Worm (Caenorhabditis elegans) whole organism, young adult: Measurements from ENCODE around the gene F38B7.17.
A peak's percentile ranks its signal among the peaks of the same experiment; 100 is the strongest.

Experiments used
- B0035.1 ChIP-seq: sonication (generic microtip); optimal IDR thresholded peaks from 2 replicates; lab custom pipeline; 2016; ENCODE audit warnings: missing genetic modification characterization, mild to moderate bottlenecking, missing compliant biosample characterization, missing genotype, missing genetic modification reagents
- B0261.1 ChIP-seq: sonication (generic microtip); optimal IDR thresholded peaks from 2 replicates; lab custom pipeline; 2016; ENCODE audit warnings: mild to moderate bottlenecking, missing genetic modification characterization, moderate library complexity, missing compliant biosample characterization
- F10E7.11 ChIP-seq: sonication (generic microtip); optimal IDR thresholded peaks from 2 replicates; lab custom pipeline; 2017; ENCODE audit warnings: mild to moderate bottlenecking, missing genetic modification characterization, moderate library complexity, missing compliant biosample characterization
- F23B12.7 ChIP-seq: sonication (generic microtip); optimal IDR thresholded peaks from 2 replicates; lab custom pipeline; 2017; ENCODE audit warnings: missing genetic modification characterization, mild to moderate bottlenecking, missing compliant biosample characterization, antibody characterized with exemption, moderate library complexity; ENCODE audit not compliant: insufficient read depth
- F52B5.7 ChIP-seq: sonication (generic microtip); optimal IDR thresholded peaks from 2 replicates; lab custom pipeline; 2016; ENCODE audit warnings: mild to moderate bottlenecking, missing genetic modification characterization, missing compliant biosample characterization
- F55B11.4 ChIP-seq: sonication (generic microtip); optimal IDR thresholded peaks from 2 replicates; lab custom pipeline; 2016; ENCODE audit warnings: missing compliant biosample characterization, missing genetic modification characterization, borderline replicate concordance; ENCODE audit not compliant: insufficient read depth
- K11D2.4 ChIP-seq: fragments of 200-800 bp; sonication (Bioruptor generic); IDR thresholded peaks from 2 replicates; pipeline ENCODE4 v1.3.6; 2022; ENCODE audit warnings: missing genetic modification reagents, missing genetic modification characterization, missing compliant biosample characterization
- Y53G8AR.9 ChIP-seq: fragments of 200-800 bp; sonication (Bioruptor generic); conservative IDR thresholded peaks from 2 replicates; pipeline ENCODE4 v1.3.6; 2022; ENCODE audit warnings: missing genetic modification reagents, missing genetic modification characterization, missing compliant biosample characterization
- Y95B8A.8 ChIP-seq: fragments of 200-800 bp; sonication (Bioruptor generic); IDR thresholded peaks from 2 replicates; pipeline ENCODE4 v1.3.6; 2022; ENCODE audit warnings: missing genetic modification reagents, missing genetic modification characterization, missing compliant biosample characterization
- ama-1 ChIP-seq, 3 experiments: fragments of 150-350 bp in 1 of 3; sonication (generic microtip) in 2 of 3; optimal IDR thresholded peaks; 2 replicates each; lab custom pipeline; 2014 to 2018; ENCODE audit warnings: missing biosample characterization in 2 of 3, missing genetic modification characterization in 2 of 3, missing genetic modification reagents in 2 of 3
- attf-3 ChIP-seq: fragments of 200-800 bp; sonication (Bioruptor generic); conservative IDR thresholded peaks from 2 replicates; pipeline ENCODE4 v1.3.6; 2022; ENCODE audit warnings: missing genetic modification reagents, missing genetic modification characterization, missing compliant biosample characterization
- attf-5 ChIP-seq: fragments of 200-800 bp; sonication (Bioruptor generic); optimal IDR thresholded peaks from 2 replicates; lab custom pipeline; 2018; ENCODE audit warnings: mild to moderate bottlenecking, missing genetic modification characterization, missing compliant biosample characterization
- attf-6 ChIP-seq: fragments of 200-800 bp; sonication (Bioruptor generic); IDR thresholded peaks from 2 replicates; pipeline ENCODE4 v1.3.6; 2022; ENCODE audit warnings: missing genetic modification reagents, missing genetic modification characterization, missing compliant biosample characterization
- bed-1 ChIP-seq: fragments of 200-800 bp; sonication (Bioruptor generic); IDR thresholded peaks from 2 replicates; pipeline ENCODE4 v1.3.6; 2022; ENCODE audit warnings: missing genetic modification reagents, missing genetic modification characterization, missing compliant biosample characterization
- bed-2 ChIP-seq: fragments of 200-800 bp; sonication (Bioruptor generic); IDR thresholded peaks from 2 replicates; pipeline ENCODE4 v1.3.6; 2022; ENCODE audit warnings: missing genetic modification reagents, missing genetic modification characterization, missing compliant biosample characterization
- ceh-40 ChIP-seq: fragments of 200-800 bp; sonication (Bioruptor generic); IDR thresholded peaks from 2 replicates; pipeline ENCODE4 v1.3.6; 2022; ENCODE audit warnings: missing genetic modification characterization, missing compliant biosample characterization
- ceh-91 ChIP-seq: fragments of 200-800 bp; sonication (Bioruptor generic); IDR thresholded peaks from 2 replicates; pipeline ENCODE4 v1.3.6; 2022; ENCODE audit warnings: missing genetic modification reagents, missing genetic modification characterization, missing compliant biosample characterization
- egl-18 ChIP-seq: fragments of 200-800 bp; sonication (Bioruptor generic); IDR thresholded peaks from 2 replicates; pipeline ENCODE4 v1.3.6; 2022; ENCODE audit warnings: missing genetic modification reagents, missing genetic modification characterization, missing compliant biosample characterization
- egl-44 ChIP-seq: fragments of 200-800 bp; sonication (Bioruptor generic); IDR thresholded peaks from 2 replicates; pipeline ENCODE4 v1.3.6; 2022; ENCODE audit warnings: missing genetic modification reagents, missing genetic modification characterization, missing compliant biosample characterization
- egrh-3 ChIP-seq: fragments of 200-800 bp; sonication (Bioruptor generic); IDR thresholded peaks from 2 replicates; pipeline ENCODE4 v1.3.6; 2022; ENCODE audit warnings: missing genetic modification reagents, missing genetic modification characterization, missing compliant biosample characterization
- ekl-4 ChIP-seq: fragments of 200-800 bp; sonication (Bioruptor generic); IDR thresholded peaks from 2 replicates; pipeline ENCODE4 v1.3.6; 2022; ENCODE audit warnings: missing genetic modification reagents, missing genetic modification characterization, missing compliant biosample characterization
- ets-4 ChIP-seq: fragments of 200-800 bp; sonication (Bioruptor generic); optimal IDR thresholded peaks from 2 replicates; lab custom pipeline; 2018; ENCODE audit warnings: mild to moderate bottlenecking, missing genetic modification characterization, missing compliant biosample characterization
- him-1 ChIP-seq: sonication (generic microtip); optimal IDR thresholded peaks from 2 replicates; lab custom pipeline; 2016; ENCODE audit warnings: missing genotype, missing genetic modification reagents, missing genetic modification characterization, missing compliant biosample characterization
- lag-1 ChIP-seq: fragments of 200-800 bp; sonication (Bioruptor generic); IDR thresholded peaks from 2 replicates; pipeline ENCODE4 v1.3.6; 2022; ENCODE audit warnings: missing genetic modification reagents, missing genetic modification characterization, missing compliant biosample characterization
- lin-26 ChIP-seq: fragments of 200-800 bp; sonication (Bioruptor generic); IDR thresholded peaks from 2 replicates; pipeline ENCODE4 v1.3.6; 2022; ENCODE audit warnings: missing genetic modification reagents, missing genetic modification characterization, missing compliant biosample characterization
- lin-54 ChIP-seq: fragments of 200-800 bp; sonication (Bioruptor generic); optimal IDR thresholded peaks from 2 replicates; lab custom pipeline; 2018; ENCODE audit warnings: mild to moderate bottlenecking, missing genetic modification characterization, missing compliant biosample characterization
- mcd-1 ChIP-seq: fragments of 200-800 bp; sonication (Bioruptor generic); IDR thresholded peaks from 2 replicates; pipeline ENCODE4 v1.3.6; 2022; ENCODE audit warnings: missing genetic modification reagents, missing genetic modification characterization, missing compliant biosample characterization
- nfya-1 ChIP-seq: sonication (generic microtip); optimal IDR thresholded peaks from 2 replicates; lab custom pipeline; 2017; ENCODE audit warnings: antibody characterized with exemption, missing compliant biosample characterization, missing genetic modification characterization, borderline replicate concordance; ENCODE audit not compliant: insufficient read depth
- nhr-27 ChIP-seq: fragments of 200-800 bp; sonication (Bioruptor generic); optimal IDR thresholded peaks from 2 replicates; lab custom pipeline; 2018; ENCODE audit warnings: mild to moderate bottlenecking, missing genetic modification characterization, moderate library complexity, missing compliant biosample characterization
- pbrm-1 ChIP-seq: fragments of 200-800 bp; sonication (Bioruptor generic); IDR thresholded peaks from 2 replicates; pipeline ENCODE4 v1.3.6; 2022; ENCODE audit warnings: missing genetic modification reagents, missing genetic modification characterization, missing compliant biosample characterization
- rec-8 ChIP-seq, 2 experiments: sonication (generic microtip); optimal IDR thresholded peaks; 2 replicates each; lab custom pipeline; 2016; ENCODE audit warnings: mild to moderate bottlenecking in 2 of 2, missing genetic modification characterization in 2 of 2, missing genetic modification reagents in 2 of 2, missing genotype in 2 of 2, missing biosample characterization in 1 of 2, missing compliant biosample characterization in 1 of 2, moderate library complexity in 1 of 2
- rpc-1 ChIP-seq, 2 experiments: fragments of 150-350 bp in 1 of 2; sonication (generic microtip) in 1 of 2; optimal IDR thresholded peaks; 2 replicates each; lab custom pipeline; 2014 to 2018; ENCODE audit warnings: missing biosample characterization in 1 of 2, missing genetic modification characterization in 1 of 2, missing genetic modification reagents in 1 of 2, missing genotype in 1 of 2
- snpc-1.3 ChIP-seq: sonication (generic microtip); optimal IDR thresholded peaks from 2 replicates; lab custom pipeline; 2017; ENCODE audit warnings: missing genetic modification characterization, mild to moderate bottlenecking, missing compliant biosample characterization, antibody characterized with exemption, moderate library complexity, missing genotype, missing genetic modification reagents; ENCODE audit not compliant: insufficient read depth
- snpc-3.4 ChIP-seq: sonication (generic microtip); optimal IDR thresholded peaks from 2 replicates; lab custom pipeline; 2017; ENCODE audit warnings: missing genetic modification characterization, mild to moderate bottlenecking, missing compliant biosample characterization, antibody characterized with exemption, moderate library complexity, missing genotype, missing genetic modification reagents
- tbp1 ChIP-seq: fragments of 200-800 bp; sonication (Bioruptor generic); optimal IDR thresholded peaks from 2 replicates; lab custom pipeline; 2018; ENCODE audit warnings: mild to moderate bottlenecking, missing genetic modification characterization, missing compliant biosample characterization
- tbx-9 ChIP-seq: sonication (generic microtip); optimal IDR thresholded peaks from 2 replicates; lab custom pipeline; 2016; ENCODE audit warnings: borderline replicate concordance, missing genetic modification characterization, inconsistent platforms, missing compliant biosample characterization
- zim-3 ChIP-seq: sonication (generic microtip); optimal IDR thresholded peaks from 2 replicates; lab custom pipeline; 2017; ENCODE audit warnings: mild to moderate bottlenecking, missing genetic modification characterization, moderate library complexity, missing compliant biosample characterization
- ztf-18 ChIP-seq: sonication (generic microtip); optimal IDR thresholded peaks from 2 replicates; lab custom pipeline; 2016; ENCODE audit warnings: missing genotype, mild to moderate bottlenecking, missing genetic modification characterization, missing compliant biosample characterization
- ztf-22 ChIP-seq: fragments of 200-800 bp; sonication (Bioruptor generic); optimal IDR thresholded peaks from 2 replicates; lab custom pipeline; 2018; ENCODE audit warnings: mild to moderate bottlenecking, missing genetic modification characterization, moderate library complexity, missing compliant biosample characterization
- ztf-25 ChIP-seq: fragments of 200-800 bp; sonication (Bioruptor generic); IDR thresholded peaks from 2 replicates; pipeline ENCODE4 v1.3.6; 2022; ENCODE audit warnings: missing genetic modification reagents, missing genetic modification characterization, missing compliant biosample characterization
- ztf-26 ChIP-seq: sonication (generic microtip); optimal IDR thresholded peaks from 2 replicates; lab custom pipeline; 2017; ENCODE audit warnings: missing genetic modification characterization, missing compliant biosample characterization

F38B7.17 gene

DNA sequence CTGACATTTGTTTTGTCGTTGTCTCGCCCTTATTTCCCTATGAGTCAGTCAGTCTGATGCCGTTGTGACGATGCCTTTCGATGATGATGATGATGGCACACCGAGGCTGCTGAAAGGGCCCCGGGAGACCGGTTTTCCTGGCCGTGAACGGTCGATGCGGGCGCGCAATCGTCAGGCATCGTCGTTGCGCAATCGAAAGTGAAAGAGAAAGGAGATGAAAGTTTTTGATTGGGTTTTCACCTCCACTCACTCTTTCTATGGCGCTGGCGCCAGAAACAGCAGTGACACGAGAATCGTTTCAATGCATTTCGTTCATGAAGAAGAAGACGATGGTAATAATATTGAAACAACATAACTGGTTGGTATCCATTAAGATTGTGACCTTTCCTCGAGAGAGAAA is 15.8 kb downstream of the F38B7.17 start (continued):
- TF ChIP-seq nfya-1 (tag; lab: Kevin White, UChicago), result no peak
- TF ChIP-seq ztf-25 (GFP tag; lab: Robert Waterston, UW), result no peak
- no peak for TF ChIP-seq bed-2
- no peak for TF ChIP-seq egrh-3 (GFP tag; lab: Robert Waterston, UW)
- no peak for TF ChIP-seq egl-18 (GFP tag; lab: Robert Waterston, UW)
- no peak for TF ChIP-seq lag-1 (GFP tag; lab: Robert Waterston, UW)
- TF ChIP-seq egl-44, result no peak
- no peak for TF ChIP-seq ztf-22 (GFP tag; lab: Kevin White, UChicago)
- TF ChIP-seq F10E7.11 (tag; lab: Kevin White, UChicago), result no peak
- no peak for TF ChIP-seq attf-5
- no peak for TF ChIP-seq ztf-26 (tag; lab: Kevin White, UChicago)
- TF ChIP-seq F55B11.4 (tag; lab: Kevin White, UChicago), result no peak
- no peak for TF ChIP-seq ceh-40
- TF ChIP-seq B0035.1 (tag; lab: Kevin White, UChicago), result no peak
- no peak for TF ChIP-seq attf-6 (GFP tag; lab: Robert Waterston, UW)
- 0 out of 2 replicates have a peak, but pooled peaks have one; percentile 23 for TF ChIP-seq ceh-91 (GFP tag; lab: Robert Waterston, UW)
- TF ChIP-seq Y95B8A.8 (GFP tag; lab: Robert Waterston, UW), result no peak
- no peak for TF ChIP-seq zim-3 (tag; lab: Kevin White, UChicago)
- no peak for TF ChIP-seq him-1 (tag; lab: Kevin White, UChicago)
- TF ChIP-seq snpc-3.4, result no peak
- TF ChIP-seq ets-4 (GFP tag; lab: Kevin White, UChicago), result no peak
- TF ChIP-seq attf-3 (GFP tag; lab: Robert Waterston, UW), result no peak
- TF ChIP-seq F23B12.7 (tag; lab: Kevin White, UChicago), result no peak
- TF ChIP-seq mcd-1 (GFP tag; lab: Robert Waterston, UW), result no peak; the same call in 1 of the 2 replicates
- no peak for TF ChIP-seq rpc-1 (optimal IDR thresholded peaks at IDR 0.05; lab: Kevin White, UChicago)
- no peak for TF ChIP-seq rpc-1 (tag; optimal IDR thresholded peaks at IDR 0.05; lab: Kevin White, UChicago)
- TF ChIP-seq lin-54 (GFP tag; lab: Kevin White, UChicago), result no peak
- no peak for TF ChIP-seq bed-1 (GFP tag; lab: Robert Waterston, UW)
- TF ChIP-seq ekl-4, result no peak
- TF ChIP-seq rec-8 (tag; optimal IDR thresholded peaks at IDR 0.05; lab: Kevin White, UChicago), result no peak
- no peak for TF ChIP-seq ama-1 (optimal IDR thresholded peaks at IDR 0.05; lab: Kevin White, UChicago)
- no peak for TF ChIP-seq ama-1 (GFP tag; optimal IDR thresholded peaks at IDR 0.05; lab: Kevin White, UChicago)
- 0 out of 2 replicates have a peak, but pooled peaks have one; percentile 17 for TF ChIP-seq lin-26 (GFP tag; lab: Robert Waterston, UW)
- TF ChIP-seq ztf-18 (tag; lab: Kevin White, UChicago), result no peak
- TF ChIP-seq F52B5.7 (tag; lab: Kevin White, UChicago), result no peak
- 0 out of 2 replicates have a peak, but pooled peaks have one; percentile 19 for TF ChIP-seq Y53G8AR.9 (GFP tag; lab: Robert Waterston, UW)
- TF ChIP-seq K11D2.4 (GFP tag; lab: Robert Waterston, UW), result no peak
- TF ChIP-seq tbx-9 (tag; lab: Kevin White, UChicago), result no peak
- TF ChIP-seq nhr-27 (tag; lab: Kevin White, UChicago), result no peak
- no peak for TF ChIP-seq snpc-1.3
- no peak for TF ChIP-seq tbp1 (GFP tag; lab: Kevin White, UChicago)
- TF ChIP-seq B0261.1, result no peak
- TF ChIP-seq pbrm-1 (GFP tag; lab: Robert Waterston, UW), result peak; percentile 49; the same call in 1 of the 2 replicates
